Fruit fly (Drosophila melanogaster): Measurements from ENCODE around the gene hry.

DNA sequence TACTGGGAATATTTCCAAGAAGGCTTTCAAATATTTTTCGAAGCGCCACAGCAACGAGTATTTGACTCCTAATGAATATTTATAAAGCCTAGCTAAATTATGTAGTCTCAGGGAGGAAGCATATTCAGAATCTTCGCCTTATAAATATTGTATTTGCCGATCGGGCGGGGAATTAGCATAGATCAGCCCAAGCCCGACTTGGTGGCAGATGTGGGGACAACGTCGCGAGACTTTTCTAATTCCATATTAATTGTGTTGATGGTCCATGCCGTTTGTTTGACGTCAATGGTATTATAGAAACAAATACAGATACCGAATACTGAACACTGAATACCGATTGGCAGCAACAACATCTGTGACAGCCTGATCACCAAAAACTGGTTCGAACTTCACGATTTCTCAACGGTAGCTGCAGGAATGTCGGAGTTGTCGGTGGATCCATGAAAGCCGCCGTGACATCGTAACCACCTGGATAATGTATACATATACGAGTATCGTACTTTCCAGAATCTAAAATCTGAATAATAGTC lies 28.2 kb downstream of the hry start:
- no peak for TF ChIP-seq Snoo (tag; optimal IDR thresholded peaks at IDR 0.05)
- no peak for TF ChIP-seq CG8301 (tag; optimal IDR thresholded peaks at IDR 0.05)
- no peak for TF ChIP-seq D1 (tag; optimal IDR thresholded peaks at IDR 0.05)

All from whole organism, pupa.